Fruit fly (Drosophila melanogaster) whole organism, embryonic: ENCODE results near the gene GC.

Source experiments
- CG11398 ChIP-seq: fragments of 200-800 bp; sonication (Bioruptor generic); optimal IDR thresholded peaks from 2 replicates; lab custom pipeline; 2016; ENCODE audit warnings: missing biosample characterization, missing genetic modification characterization
- CG11504 ChIP-seq: fragments of 200-800 bp; sonication (Bioruptor generic); optimal IDR thresholded peaks from 3 replicates; lab custom pipeline; 2019; ENCODE audit warnings: missing biosample characterization, mild to moderate bottlenecking, missing genetic modification characterization, moderate library complexity
- CG12104 ChIP-seq: fragments of 200-800 bp; sonication (Bioruptor generic); optimal IDR thresholded peaks from 3 replicates; lab custom pipeline; 2016; ENCODE audit warnings: missing biosample characterization, missing genetic modification characterization
- CG12155 ChIP-seq: fragments of 200-800 bp; sonication (Bioruptor generic); optimal IDR thresholded peaks from 3 replicates; lab custom pipeline; 2016; ENCODE audit warnings: missing biosample characterization, missing genetic modification characterization
- CG12219 ChIP-seq: fragments of 200-800 bp; sonication (Bioruptor generic); optimal IDR thresholded peaks from 3 replicates; lab custom pipeline; 2018; ENCODE audit warnings: missing biosample characterization, mild to moderate bottlenecking, missing genetic modification characterization
- CG14441 ChIP-seq: fragments of 200-800 bp; sonication (Bioruptor generic); IDR thresholded peaks from 2 replicates; pipeline ENCODE4 v1.3.6; 2022; ENCODE audit warnings: missing biosample characterization, missing genetic modification characterization
- CG15601 ChIP-seq: fragments of 200-800 bp; sonication (Bioruptor generic); optimal IDR thresholded peaks from 3 replicates; lab custom pipeline; 2019; ENCODE audit warnings: missing biosample characterization, mild to moderate bottlenecking, missing genetic modification characterization, moderate library complexity
- CG16863 ChIP-seq: fragments of 200-800 bp; sonication (Bioruptor generic); optimal IDR thresholded peaks from 3 replicates; lab custom pipeline; 2016; ENCODE audit warnings: missing biosample characterization, missing genetic modification characterization
- CG1792 ChIP-seq: fragments of 200-800 bp; sonication (Bioruptor generic); optimal IDR thresholded peaks from 2 replicates; lab custom pipeline; 2016; ENCODE audit warnings: missing biosample characterization, missing genetic modification characterization
- CG32532 ChIP-seq: fragments of 200-800 bp; sonication (Bioruptor generic); IDR thresholded peaks from 2 replicates; pipeline ENCODE4 v1.3.6; 2022; ENCODE audit warnings: missing biosample characterization, missing genetic modification characterization
- CG32772 ChIP-seq: fragments of 200-800 bp; sonication (Bioruptor generic); IDR thresholded peaks from 2 replicates; pipeline ENCODE4 v1.3.6; 2022; ENCODE audit warnings: missing biosample characterization, missing genetic modification characterization
- CG33557 ChIP-seq: fragments of 200-800 bp; sonication (Bioruptor generic); optimal IDR thresholded peaks from 2 replicates; lab custom pipeline; 2019; ENCODE audit warnings: missing biosample characterization, mild to moderate bottlenecking, missing genetic modification characterization, moderate library complexity
- CG4404 ChIP-seq: fragments of 200-800 bp; sonication (Bioruptor generic); IDR thresholded peaks from 2 replicates; pipeline ENCODE4 v1.3.6; 2022; ENCODE audit warnings: missing biosample characterization, missing genetic modification characterization
- CG4820 ChIP-seq: fragments of 200-800 bp; sonication (Bioruptor generic); optimal IDR thresholded peaks from 3 replicates; lab custom pipeline; 2016; ENCODE audit warnings: missing biosample characterization, missing genetic modification characterization
- CG5180 ChIP-seq: fragments of 200-800 bp; sonication (Bioruptor generic); optimal IDR thresholded peaks from 3 replicates; lab custom pipeline; 2017; ENCODE audit warnings: missing biosample characterization, missing genetic modification characterization, mild to moderate bottlenecking, moderate library complexity, missing genetic modification reagents
- CG6254 ChIP-seq: fragments of 200-800 bp; sonication (Bioruptor generic); optimal IDR thresholded peaks from 3 replicates; lab custom pipeline; 2017; ENCODE audit warnings: mild to moderate bottlenecking, missing biosample characterization, missing genetic modification reagents, missing genetic modification characterization
- D19A ChIP-seq: fragments of 200-800 bp; optimal IDR thresholded peaks from 3 replicates; lab custom pipeline; 2019; ENCODE audit warnings: missing biosample characterization, mild to moderate bottlenecking, missing genetic modification characterization, moderate library complexity
- Dbx ChIP-seq: fragments of 200-800 bp; sonication (Bioruptor generic); IDR thresholded peaks from 3 replicates; pipeline ENCODE4 v1.3.6; 2022; ENCODE audit warnings: missing biosample characterization, missing genetic modification characterization
- Dfd ChIP-seq, 2 experiments: fragments of >200 bp; optimal IDR thresholded peaks; 2 replicates each; lab custom pipeline; 2017; ENCODE audit warnings: missing biosample characterization in 2 of 2, missing genetic modification characterization in 2 of 2
- Doc3 ChIP-seq: fragments of 200-800 bp; sonication (Bioruptor generic); IDR thresholded peaks from 3 replicates; pipeline ENCODE4 v1.3.6; 2022; ENCODE audit warnings: missing biosample characterization, missing genetic modification characterization; ENCODE audit not compliant: partially characterized antibody
- Fer3 ChIP-seq: fragments of 200-800 bp; sonication (Bioruptor generic); optimal IDR thresholded peaks from 2 replicates; lab custom pipeline; 2018; ENCODE audit warnings: missing biosample characterization, mild to moderate bottlenecking, missing genetic modification characterization, moderate library complexity
- HHEX ChIP-seq: fragments of 200-800 bp; sonication (Bioruptor generic); optimal IDR thresholded peaks from 3 replicates; lab custom pipeline; 2017; ENCODE audit warnings: missing biosample characterization, mild to moderate bottlenecking, missing genetic modification characterization, missing genetic modification reagents
- Hr51 ChIP-seq, 2 experiments: fragments of 200-800 bp; sonication (Bioruptor generic); optimal IDR thresholded peaks; 2 replicates in 1 of 2; 3 replicates in 1 of 2; lab custom pipeline; 2016 to 2018; ENCODE audit warnings: missing biosample characterization in 2 of 2, missing genetic modification characterization in 2 of 2, mild to moderate bottlenecking in 1 of 2, moderate library complexity in 1 of 2
- Kr ChIP-seq: fragments of 200-800 bp; sonication (Bioruptor generic); optimal IDR thresholded peaks from 2 replicates; lab custom pipeline; 2017; ENCODE audit warnings: missing biosample characterization, mild to moderate bottlenecking, missing genetic modification characterization
- Myb ChIP-seq: fragments of 200-800 bp; sonication (Bioruptor generic); optimal IDR thresholded peaks from 2 replicates; lab custom pipeline; 2016; ENCODE audit warnings: missing biosample characterization, missing genetic modification characterization
- Nf-YB ChIP-seq: fragments of 200-800 bp; sonication (Bioruptor generic); optimal IDR thresholded peaks from 3 replicates; lab custom pipeline; 2019; ENCODE audit warnings: missing biosample characterization, mild to moderate bottlenecking, missing genetic modification characterization, moderate library complexity
- Side ChIP-seq: fragments of 200-800 bp; sonication (Bioruptor generic); optimal IDR thresholded peaks from 2 replicates; lab custom pipeline; 2016; ENCODE audit warnings: missing biosample characterization, missing genetic modification characterization
- Stat92E ChIP-seq, 3 experiments: fragments of >200 bp in 2 of 3; fragments of 200-800 bp in 1 of 3; sonication (Bioruptor generic) in 1 of 3; optimal IDR thresholded peaks; 2 replicates each; lab custom pipeline; 2017 to 2019; ENCODE audit warnings: missing biosample characterization in 3 of 3, missing genetic modification characterization in 3 of 3, mild to moderate bottlenecking in 1 of 3, moderate library complexity in 1 of 3
- Vsx1 ChIP-seq: fragments of 200-800 bp; sonication (Bioruptor generic); optimal IDR thresholded peaks from 2 replicates; lab custom pipeline; 2017; ENCODE audit warnings: missing biosample characterization, mild to moderate bottlenecking, missing genetic modification characterization, missing genetic modification reagents
- YL-1 ChIP-seq: fragments of 200-800 bp; sonication (Bioruptor generic); optimal IDR thresholded peaks from 3 replicates; lab custom pipeline; 2017; ENCODE audit warnings: missing biosample characterization, mild to moderate bottlenecking, missing genetic modification characterization
- abd-A ChIP-seq: fragments of 200-800 bp; sonication (Bioruptor generic); optimal IDR thresholded peaks from 3 replicates; lab custom pipeline; 2019; ENCODE audit warnings: missing biosample characterization, mild to moderate bottlenecking, missing genetic modification characterization, moderate library complexity
- chm ChIP-seq: fragments of 200-800 bp; sonication (Bioruptor generic); IDR thresholded peaks from 2 replicates; pipeline ENCODE4 v1.3.6; 2022; ENCODE audit warnings: missing biosample characterization, missing genetic modification characterization
- ci ChIP-seq: fragments of 200-800 bp; sonication (Bioruptor generic); IDR thresholded peaks from 3 replicates; pipeline ENCODE4 v1.3.6; 2022; ENCODE audit warnings: missing biosample characterization, missing genetic modification characterization
- da ChIP-seq: fragments of 200-800 bp; sonication (Bioruptor generic); optimal IDR thresholded peaks from 2 replicates; lab custom pipeline; 2016; ENCODE audit warnings: missing biosample characterization, missing genetic modification characterization
- dati ChIP-seq: fragments of 200-800 bp; sonication (Bioruptor generic); IDR thresholded peaks from 2 replicates; pipeline ENCODE4 v1.3.6; 2022; ENCODE audit warnings: missing biosample characterization, missing genetic modification characterization
- ftz-f1 ChIP-seq: fragments of 200-800 bp; sonication (Bioruptor generic); optimal IDR thresholded peaks from 2 replicates; lab custom pipeline; 2016; ENCODE audit warnings: missing biosample characterization, missing genetic modification characterization
- gcm ChIP-seq: fragments of 200-800 bp; sonication (Bioruptor generic); optimal IDR thresholded peaks from 2 replicates; lab custom pipeline; 2019; ENCODE audit warnings: missing biosample characterization, mild to moderate bottlenecking, missing genetic modification characterization, moderate library complexity
- gem ChIP-seq: fragments of 200-800 bp; sonication (Bioruptor generic); optimal IDR thresholded peaks from 2 replicates; lab custom pipeline; 2019; ENCODE audit warnings: missing biosample characterization, mild to moderate bottlenecking, missing genetic modification characterization, moderate library complexity
- grau ChIP-seq: fragments of 200-800 bp; optimal IDR thresholded peaks from 3 replicates; lab custom pipeline; 2019; ENCODE audit warnings: missing biosample characterization, mild to moderate bottlenecking, missing genetic modification characterization, moderate library complexity
- grn ChIP-seq: fragments of 200-800 bp; sonication (Bioruptor generic); optimal IDR thresholded peaks from 3 replicates; lab custom pipeline; 2017; ENCODE audit warnings: missing biosample characterization, missing genetic modification characterization
- her ChIP-seq: fragments of 200-800 bp; sonication (Bioruptor generic); optimal IDR thresholded peaks from 2 replicates; lab custom pipeline; 2016; ENCODE audit warnings: missing biosample characterization, missing genetic modification characterization
- klu ChIP-seq: fragments of 200-800 bp; sonication (Bioruptor generic); IDR thresholded peaks from 2 replicates; pipeline ENCODE4 v1.3.6; 2022; ENCODE audit warnings: missing biosample characterization, missing genetic modification characterization
- lmd ChIP-seq: fragments of 200-800 bp; sonication (Bioruptor generic); IDR thresholded peaks from 2 replicates; pipeline ENCODE4 v1.3.6; 2022; ENCODE audit warnings: missing biosample characterization, missing genetic modification characterization
- prd ChIP-seq, 3 experiments: fragments of >200 bp in 2 of 3; fragments of 200-800 bp in 1 of 3; sonication (Bioruptor generic) in 1 of 3; optimal IDR thresholded peaks in 2 of 3; IDR thresholded peaks in 1 of 3; 2 replicates in 2 of 3; 3 replicates in 1 of 3; pipeline versions ENCODE4 v1.3.6 to Lab custom; 2017 to 2022; ENCODE audit warnings: missing biosample characterization in 1 of 3, missing genetic modification characterization in 1 of 3
- slbo ChIP-seq: fragments of 200-800 bp; sonication (Bioruptor generic); IDR thresholded peaks from 2 replicates; pipeline ENCODE4 v1.3.6; 2022; ENCODE audit warnings: missing biosample characterization, missing genetic modification characterization
- stc ChIP-seq: fragments of 200-800 bp; sonication (Bioruptor generic); IDR thresholded peaks from 2 replicates; pipeline ENCODE4 v1.3.6; 2022; ENCODE audit warnings: missing biosample characterization, missing genetic modification characterization
- toy ChIP-seq: fragments of 200-800 bp; sonication (Bioruptor generic); IDR thresholded peaks from 2 replicates; pipeline ENCODE4 v1.3.6; 2022; ENCODE audit warnings: missing biosample characterization, missing genetic modification characterization
- tx ChIP-seq: fragments of 200-800 bp; sonication (Bioruptor generic); optimal IDR thresholded peaks from 2 replicates; lab custom pipeline; 2016; ENCODE audit warnings: missing biosample characterization, missing genetic modification characterization
- zen2 ChIP-seq: fragments of 200-800 bp; sonication (Bioruptor generic); IDR thresholded peaks from 3 replicates; pipeline ENCODE4 v1.3.6; 2022; ENCODE audit warnings: missing biosample characterization, missing genetic modification characterization; ENCODE audit not compliant: partially characterized antibody
- zf30C ChIP-seq: fragments of 200-800 bp; sonication (Bioruptor generic); optimal IDR thresholded peaks from 3 replicates; lab custom pipeline; 2018; ENCODE audit warnings: missing biosample characterization, mild to moderate bottlenecking, missing genetic modification characterization

Gene GC

DNA sequence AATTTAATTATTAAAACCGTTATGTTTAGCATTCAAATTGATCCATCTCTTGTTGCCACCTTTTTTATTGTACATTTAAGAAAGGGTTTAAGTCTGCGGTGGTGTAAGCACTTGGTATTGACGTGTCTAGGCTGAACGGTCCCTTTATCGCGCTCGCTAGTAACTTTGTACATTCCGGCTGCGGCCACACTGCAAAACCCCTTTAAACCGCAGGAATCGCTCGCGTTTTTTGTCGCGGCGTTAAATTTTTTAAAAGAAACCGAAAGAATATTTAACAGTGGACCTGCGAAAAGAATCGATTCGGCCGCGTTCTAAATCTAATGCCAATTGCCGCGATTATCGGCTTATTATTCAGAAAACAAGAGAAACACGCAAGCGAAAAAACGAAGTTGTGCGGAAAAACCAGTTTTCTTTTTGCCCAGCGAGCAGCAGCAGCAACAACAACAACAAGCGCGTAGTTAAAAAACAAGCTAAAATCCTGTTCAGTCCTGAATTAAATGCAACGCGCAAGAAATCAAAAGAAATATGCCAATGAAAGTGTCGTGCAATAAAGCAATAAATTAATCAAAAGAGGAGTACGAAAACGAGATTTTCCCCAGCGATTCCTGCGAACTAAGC is 52.5 kb downstream of the GC start, which contains the start of gene CG13917 (continued):
- TF ChIP-seq CG11398 (GFP tag; lab: Kevin White, UChicago) (no peak), CG16863 (GFP tag; lab: Kevin White, UChicago) (no peak), abd-A (tag; lab: Kevin White, UChicago) (peak; percentile 27), D19A (tag; lab: Kevin White, UChicago) (no peak), Side (GFP tag; lab: Kevin White, UChicago) (peak; percentile 5), Vsx1 (no peak), slbo (no peak), CG1792 (GFP tag; lab: Kevin White, UChicago) (no peak), gem (tag; lab: Kevin White, UChicago) (peak; percentile 33), klu (GFP tag; lab: Robert Waterston, UW) (no peak), Nf-YB (GFP tag; lab: Kevin White, UChicago) (no peak), CG12155 (GFP tag; lab: Kevin White, UChicago) (no peak), da (no peak), HHEX (GFP tag; lab: Kevin White, UChicago) (no peak), CG11504 (tag; lab: Kevin White, UChicago) (peak; percentile 51), Dbx (GFP tag; lab: Robert Waterston, UW) (no peak), grau (tag; lab: Kevin White, UChicago) (no peak), YL-1 (GFP tag; lab: Kevin White, UChicago) (no peak), chm (GFP tag; lab: Robert Waterston, UW) (peak; percentile 70), her (no peak), CG4820 (no peak), CG33557 (GFP tag; lab: Kevin White, UChicago) (no peak), Doc3 (GFP tag; lab: Robert Waterston, UW) (no peak), toy (GFP tag; lab: Robert Waterston, UW) (no peak), prd (optimal IDR thresholded peaks at IDR 0.05; lab: Kevin White, UChicago) (no peak), prd (GFP tag; IDR thresholded peaks at IDR 0.05; lab: Robert Waterston, UW) (no peak), CG12104 (no peak), tx (GFP tag; lab: Kevin White, UChicago) (no peak), Myb (GFP tag; lab: Kevin White, UChicago) (peak; percentile 97), Dfd (GFP tag; optimal IDR thresholded peaks at IDR 0.05; lab: Kevin White, UChicago) (no peak), grn (GFP tag; lab: Kevin White, UChicago) (no peak), CG5180 (GFP tag; lab: Kevin White, UChicago) (no peak), CG14441 (GFP tag; lab: Robert Waterston, UW) (peak; percentile 22; the same call in 1 of the 2 replicates), CG4404 (GFP tag; lab: Robert Waterston, UW) (no peak), CG12219 (no peak), Stat92E (GFP tag; optimal IDR thresholded peaks at IDR 0.05; lab: Kevin White, UChicago) (peak in 1 of 3 experiments; percentile 39), gcm (GFP tag; lab: Kevin White, UChicago) (no peak), Fer3 (tag; lab: Kevin White, UChicago) (no peak), zf30C (GFP tag; lab: Kevin White, UChicago) (no peak), CG32772 (no peak), CG6254 (no peak), Kr (GFP tag; lab: Kevin White, UChicago) (peak; percentile 84), CG15601 (tag; lab: Kevin White, UChicago) (no peak), ci (GFP tag; lab: Robert Waterston, UW) (no peak), lmd (no peak), dati (GFP tag; lab: Robert Waterston, UW) (no peak), stc (GFP tag; lab: Robert Waterston, UW) (peak; percentile 18; the same call in 1 of the 2 replicates), Hr51 (GFP tag; optimal IDR thresholded peaks at IDR 0.05; lab: Kevin White, UChicago) (no peak), CG32532 (GFP tag; lab: Robert Waterston, UW) (no peak), zen2 (no peak), ftz-f1 (GFP tag; lab: Kevin White, UChicago) (no peak)
